Worm (Caenorhabditis elegans): ENCODE results near the gene K02E2.6.

The K02E2.6 gene

DNA sequence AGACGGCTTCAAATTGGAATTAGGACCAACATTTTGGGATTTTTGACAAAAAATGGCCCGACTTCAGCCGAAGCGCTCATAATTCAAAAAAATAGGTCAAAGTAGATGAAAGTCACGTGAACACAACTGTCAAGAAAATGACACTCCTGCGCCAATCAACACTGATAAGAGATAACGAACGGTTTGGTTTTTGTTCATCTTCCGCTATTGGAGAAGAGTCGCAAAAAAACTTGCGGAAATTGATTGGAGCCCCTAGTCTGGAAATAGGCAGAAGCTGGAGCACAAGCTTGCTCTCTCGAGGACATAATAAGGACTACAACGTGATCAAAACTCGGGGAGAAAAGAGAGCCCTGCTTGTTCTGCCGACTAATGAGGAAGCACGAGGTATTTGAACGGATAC lies 31.9 kb downstream of the K02E2.6 start (continued):
- 0 out of 2 replicates have a peak, but pooled peaks have one; percentile 31 for TF ChIP-seq hmg-1.1 (GFP tag; IDR thresholded peaks at IDR 0.05)
- no peak for TF ChIP-seq ces-1 (GFP tag; optimal IDR thresholded peaks at IDR 0.05)
- peak; percentile 57 for TF ChIP-seq hlh-30 (tag; optimal IDR thresholded peaks at IDR 0.05; ENCODE audit: insufficient read depth)
- peak; percentile 29 for TF ChIP-seq T20F7.1 (GFP tag; optimal IDR thresholded peaks at IDR 0.05)
- TF ChIP-seq dmd-6 (GFP tag; IDR thresholded peaks at IDR 0.05): peak; percentile 94
- TF ChIP-seq Y5F2A.4 (GFP tag; optimal IDR thresholded peaks at IDR 0.05): no peak

DNA sequence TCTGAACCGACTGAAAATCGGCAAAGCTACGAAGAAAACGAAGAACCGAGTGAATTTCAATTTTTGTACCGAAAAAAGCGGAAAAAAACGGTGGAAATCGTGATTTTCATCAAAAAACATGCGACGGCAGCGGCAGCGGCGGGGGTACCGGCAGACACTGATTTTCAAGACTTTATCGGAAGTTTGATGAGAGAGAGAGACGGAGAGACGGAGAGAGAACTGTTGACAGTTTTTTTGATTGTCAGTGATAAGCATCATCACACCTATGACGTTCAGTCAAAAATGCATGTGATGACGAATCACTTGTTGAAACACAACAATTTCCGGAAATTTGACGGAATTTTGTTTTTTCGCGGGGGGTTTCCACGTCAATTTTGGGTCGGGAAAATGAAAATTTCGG lies 33.1 kb downstream of the K02E2.6 start:
- TF ChIP-seq mxl-3 (GFP tag; optimal IDR thresholded peaks at IDR 0.05) (peak; percentile 62), nhr-6 (tag; optimal IDR thresholded peaks at IDR 0.05) (no peak), dmd-6 (GFP tag; IDR thresholded peaks at IDR 0.05) (peak; percentile 97), ceh-20 (GFP tag; IDR thresholded peaks at IDR 0.05) (0 out of 2 replicates have a peak, but pooled peaks have one; percentile 39), snpc-1.2 (GFP tag; IDR thresholded peaks at IDR 0.05) (no peak), arid-1 (GFP tag; conservative IDR thresholded peaks at IDR 0.05) (no peak), F37D6.2 (tag; optimal IDR thresholded peaks at IDR 0.05) (no peak), lir-3 (tag; optimal IDR thresholded peaks at IDR 0.05) (no peak), mxl-2 (GFP tag; conservative IDR thresholded peaks at IDR 0.05) (no peak), nhr-102 (tag; optimal IDR thresholded peaks at IDR 0.05) (peak; percentile 28), attf-4 (tag; optimal IDR thresholded peaks at IDR 0.05) (no peak), hlh-11 (tag; optimal IDR thresholded peaks at IDR 0.05) (peak; percentile 90), T20F7.1 (GFP tag; optimal IDR thresholded peaks at IDR 0.05) (no peak), lin-1 (GFP tag; IDR thresholded peaks at IDR 0.05) (peak; percentile 95), ceh-82 (tag; optimal IDR thresholded peaks at IDR 0.05) (no peak), hmg-1.1 (GFP tag; IDR thresholded peaks at IDR 0.05) (no peak), dpl-1 (GFP tag; optimal IDR thresholded peaks at IDR 0.05) (no peak), nhr-41 (GFP tag; IDR thresholded peaks at IDR 0.05) (no peak), nhr-48 (tag; optimal IDR thresholded peaks at IDR 0.05) (peak; percentile 38), mep-1 (tag; optimal IDR thresholded peaks at IDR 0.05) (no peak), snpc-4 (tag; optimal IDR thresholded peaks at IDR 0.05) (no peak), ZK337.2 (GFP tag; IDR thresholded peaks at IDR 0.05) (no peak), daf-16 (GFP tag; optimal IDR thresholded peaks at IDR 0.05) (no peak), daf-16 (tag; optimal IDR thresholded peaks at IDR 0.05) (peak; percentile 91), unc-130 (GFP tag; optimal IDR thresholded peaks at IDR 0.05) (no peak), Y105C5A.15 (GFP tag; IDR thresholded peaks at IDR 0.05) (no peak), lin-13 (GFP tag; optimal IDR thresholded peaks at IDR 0.05) (peak; percentile 63), nhr-237 (tag; optimal IDR thresholded peaks at IDR 0.05) (no peak), pha-4 (GFP tag; IDR thresholded peaks at IDR 0.05) (no peak), pha-4 (tag; optimal IDR thresholded peaks at IDR 0.05) (no peak), hlh-30 (tag; optimal IDR thresholded peaks at IDR 0.05; ENCODE audit: insufficient read depth) (peak; percentile 85), cey-2 (tag; optimal IDR thresholded peaks at IDR 0.05; ENCODE audit: borderline replicate concordance, insufficient read depth) (peak; percentile 33), T26A8.4 (GFP tag; IDR thresholded peaks at IDR 0.05) (0 out of 2 replicates have a peak, but pooled peaks have one; percentile 26), zag-1 (tag; optimal IDR thresholded peaks at IDR 0.05) (no peak), egl-27 (tag; optimal IDR thresholded peaks at IDR 0.05) (no peak), tra-1 (GFP tag; IDR thresholded peaks at IDR 0.05) (peak; percentile 81), saeg-2 (GFP tag; IDR thresholded peaks at IDR 0.05) (no peak), hif-1 (tag; optimal IDR thresholded peaks at IDR 0.05) (peak; percentile 13 to 52), lin-39 (tag; optimal IDR thresholded peaks at IDR 0.05) (no peak), spr-1 (tag; optimal IDR thresholded peaks at IDR 0.05) (no peak), madf-5 (GFP tag; IDR thresholded peaks at IDR 0.05) (no peak), Y75B8A.6 (GFP tag; IDR thresholded peaks at IDR 0.05) (no peak), zfp-2 (tag; optimal IDR thresholded peaks at IDR 0.05) (no peak), F44E2.7 (GFP tag; IDR thresholded peaks at IDR 0.05) (no peak), mdl-1 (tag; optimal IDR thresholded peaks at IDR 0.05) (peak in 1 of 2 experiments; percentile 46), mdt-29 (GFP tag; IDR thresholded peaks at IDR 0.05) (no peak), D1046.2 (GFP tag; IDR thresholded peaks at IDR 0.05) (no peak)
